Fruit fly (Drosophila melanogaster): ENCODE data around the gene CG3740.

dm6 chrX:1669840-1670239, 743 bp upstream of the CG3740 start:
- TF ChIP-seq EcR (GFP tag; optimal IDR thresholded peaks at IDR 0.05), result no peak
- TF ChIP-seq pan (optimal IDR thresholded peaks at IDR 0.05), result no peak
- no peak for TF ChIP-seq Dll (optimal IDR thresholded peaks at IDR 0.05)
- TF ChIP-seq usp (GFP tag; optimal IDR thresholded peaks at IDR 0.05), result no peak
